Worm (Caenorhabditis elegans) whole organism, L4 larva: ENCODE measurements around the gene R10E11.6.

ENCODE experiments used
- D1046.2 ChIP-seq: fragments of 200-800 bp; sonication (Bioruptor generic); IDR thresholded peaks from 2 replicates; pipeline ENCODE4 v1.3.6; 2022; ENCODE audit warnings: missing genetic modification characterization, missing compliant biosample characterization
- F37D6.2 ChIP-seq: sonication (generic microtip); optimal IDR thresholded peaks from 2 replicates; lab custom pipeline; 2016; ENCODE audit warnings: mild to moderate bottlenecking, missing genetic modification characterization, missing compliant biosample characterization
- F44E2.7 ChIP-seq: fragments of 200-800 bp; sonication (Bioruptor generic); IDR thresholded peaks from 2 replicates; pipeline ENCODE4 v2.1.2; 2022; ENCODE audit warnings: missing genetic modification characterization, missing compliant biosample characterization
- F49E8.2 ChIP-seq: sonication (generic microtip); optimal IDR thresholded peaks from 2 replicates; lab custom pipeline; 2016; ENCODE audit warnings: missing compliant biosample characterization, mild to moderate bottlenecking, missing genetic modification characterization, borderline replicate concordance
- T20F7.1 ChIP-seq: fragments of 200-800 bp; sonication (Bioruptor generic); optimal IDR thresholded peaks from 2 replicates; lab custom pipeline; 2018; ENCODE audit warnings: mild to moderate bottlenecking, missing genetic modification characterization, missing compliant biosample characterization
- T26A8.4 ChIP-seq: fragments of 200-800 bp; sonication (Bioruptor generic); IDR thresholded peaks from 2 replicates; pipeline ENCODE4 v1.3.6; 2022; ENCODE audit warnings: missing genetic modification characterization, missing compliant biosample characterization
- Y105C5A.15 ChIP-seq: fragments of 200-800 bp; sonication (Bioruptor generic); IDR thresholded peaks from 2 replicates; pipeline ENCODE4 v1.3.6; 2022; ENCODE audit warnings: missing genetic modification characterization, missing compliant biosample characterization
- Y48G9A.11 ChIP-seq: fragments of 200-800 bp; sonication (Bioruptor generic); IDR thresholded peaks from 2 replicates; pipeline ENCODE4 v1.3.6; 2022; ENCODE audit warnings: missing genetic modification reagents, missing genetic modification characterization, missing compliant biosample characterization
- aha-1 ChIP-seq: fragments of 150-350 bp; peaks from one replicate; lab custom pipeline; 2014; ENCODE audit warnings: missing biosample characterization, missing genetic modification characterization
- aly-2 ChIP-seq: sonication (generic microtip); optimal IDR thresholded peaks from 2 replicates; lab custom pipeline; 2018; ENCODE audit warnings: missing biosample characterization, missing genetic modification characterization
- arid-1 ChIP-seq: fragments of 200-800 bp; sonication (Bioruptor generic); conservative IDR thresholded peaks from 2 replicates; pipeline ENCODE4 v1.3.6; 2022; ENCODE audit warnings: missing genetic modification reagents, missing genetic modification characterization, missing compliant biosample characterization
- ceh-28 ChIP-seq: fragments of 150-350 bp; optimal IDR thresholded peaks from 2 replicates; lab custom pipeline; 2014; ENCODE audit warnings: missing biosample characterization, missing genetic modification reagents, missing genetic modification characterization
- ceh-32 ChIP-seq: sonication (generic microtip); optimal IDR thresholded peaks from 2 replicates; lab custom pipeline; 2016; ENCODE audit warnings: mild to moderate bottlenecking, missing genetic modification characterization, missing compliant biosample characterization; ENCODE audit not compliant: poor library complexity
- ceh-44 ChIP-seq: fragments of 200-800 bp; sonication (Bioruptor generic); IDR thresholded peaks from 2 replicates; pipeline ENCODE4 v1.3.6; 2022; ENCODE audit warnings: missing genetic modification reagents, missing genetic modification characterization, missing compliant biosample characterization
- ceh-82 ChIP-seq: sonication (generic microtip); optimal IDR thresholded peaks from 2 replicates; lab custom pipeline; 2017; ENCODE audit warnings: missing biosample characterization, missing genetic modification characterization
- ctbp-1 ChIP-seq: fragments of 200-800 bp; sonication (Bioruptor generic); IDR thresholded peaks from 2 replicates; pipeline ENCODE4 v1.3.6; 2022; ENCODE audit warnings: missing genetic modification reagents, missing genetic modification characterization, missing compliant biosample characterization
- daf-12 ChIP-seq: fragments of 150-350 bp; optimal IDR thresholded peaks from 2 replicates; lab custom pipeline; 2014; ENCODE audit warnings: missing biosample characterization, missing genetic modification reagents, missing genetic modification characterization
- dpl-1 ChIP-seq: fragments of 150-350 bp; optimal IDR thresholded peaks from 2 replicates; lab custom pipeline; 2014; ENCODE audit warnings: missing biosample characterization, missing genetic modification reagents, missing genetic modification characterization
- dve-1 ChIP-seq: sonication (generic microtip); optimal IDR thresholded peaks from 2 replicates; lab custom pipeline; 2017; ENCODE audit warnings: antibody characterized with exemption, mild to moderate bottlenecking, missing genetic modification characterization, missing compliant biosample characterization; ENCODE audit not compliant: insufficient read depth
- egl-43 ChIP-seq: fragments of 200-800 bp; sonication (Bioruptor generic); IDR thresholded peaks from 2 replicates; pipeline ENCODE4 v1.3.6; 2022; ENCODE audit warnings: missing genetic modification reagents, missing genetic modification characterization, missing compliant biosample characterization
- hlh-11 ChIP-seq: fragments of 200-800 bp; sonication (Bioruptor generic); optimal IDR thresholded peaks from 2 replicates; lab custom pipeline; 2018; ENCODE audit warnings: mild to moderate bottlenecking, missing genetic modification characterization, missing compliant biosample characterization
- hlh-30 ChIP-seq: sonication (generic microtip); optimal IDR thresholded peaks from 2 replicates; lab custom pipeline; 2017; ENCODE audit warnings: antibody characterized with exemption, mild to moderate bottlenecking, missing genetic modification characterization, missing compliant biosample characterization; ENCODE audit not compliant: insufficient read depth
- hmg-1.1 ChIP-seq: fragments of 200-800 bp; sonication (Bioruptor generic); IDR thresholded peaks from 2 replicates; pipeline ENCODE4 v1.3.6; 2022; ENCODE audit warnings: missing genetic modification reagents, missing genetic modification characterization, missing compliant biosample characterization
- lin-1 ChIP-seq: fragments of 200-800 bp; sonication (Bioruptor generic); IDR thresholded peaks from 2 replicates; pipeline ENCODE4 v1.3.6; 2022; ENCODE audit warnings: missing genetic modification reagents, missing genetic modification characterization, missing compliant biosample characterization
- lin-38 ChIP-seq: fragments of 200-800 bp; sonication (Bioruptor generic); IDR thresholded peaks from 2 replicates; pipeline ENCODE4 v1.3.6; 2022; ENCODE audit warnings: missing genetic modification reagents, missing genetic modification characterization, missing compliant biosample characterization
- lsy-2 ChIP-seq, 2 experiments: fragments of 150-350 bp in 1 of 2; sonication (generic microtip) in 1 of 2; optimal IDR thresholded peaks; 2 replicates each; lab custom pipeline; 2014 to 2017; ENCODE audit warnings: missing biosample characterization in 2 of 2, missing genetic modification characterization in 2 of 2
- madf-5 ChIP-seq, 2 experiments: fragments of 200-800 bp; sonication (Bioruptor generic); IDR thresholded peaks; 2 replicates each; pipeline ENCODE4 v1.3.6; 2022; ENCODE audit warnings: missing compliant biosample characterization in 2 of 2, missing genetic modification characterization in 2 of 2
- mes-2 ChIP-seq: sonication (generic microtip); optimal IDR thresholded peaks from 2 replicates; lab custom pipeline; 2016; ENCODE audit warnings: missing genotype, mild to moderate bottlenecking, missing genetic modification characterization, missing compliant biosample characterization; ENCODE audit not compliant: poor library complexity, severe bottlenecking
- nhr-111 ChIP-seq: fragments of 200-800 bp; sonication (Bioruptor generic); optimal IDR thresholded peaks from 2 replicates; lab custom pipeline; 2018; ENCODE audit warnings: mild to moderate bottlenecking, missing genetic modification characterization, missing compliant biosample characterization
- nhr-28 ChIP-seq: fragments of 150-350 bp; optimal IDR thresholded peaks from 2 replicates; lab custom pipeline; 2014; ENCODE audit warnings: missing biosample characterization, missing genetic modification characterization
- nhr-76 ChIP-seq: fragments of 150-350 bp; optimal IDR thresholded peaks from 2 replicates; lab custom pipeline; 2014; ENCODE audit warnings: missing biosample characterization, missing genetic modification characterization
- pha-4 ChIP-seq, 2 experiments: fragments of 150-350 bp in 1 of 2; fragments of 200-800 bp in 1 of 2; sonication (Bioruptor generic) in 1 of 2; IDR thresholded peaks in 1 of 2; optimal IDR thresholded peaks in 1 of 2; 2 replicates each; pipeline versions ENCODE4 v1.3.6 to Lab custom; 2014 to 2022; ENCODE audit warnings: missing genetic modification characterization in 2 of 2, missing genetic modification reagents in 2 of 2, missing biosample characterization in 1 of 2, missing compliant biosample characterization in 1 of 2
- pqm-1 ChIP-seq: sonication (generic microtip); optimal IDR thresholded peaks from 2 replicates; lab custom pipeline; 2017; ENCODE audit warnings: missing biosample characterization, missing genetic modification characterization
- set-16 ChIP-seq: fragments of 200-800 bp; sonication (Bioruptor generic); IDR thresholded peaks from 2 replicates; pipeline ENCODE4 v1.3.6; 2022; ENCODE audit warnings: missing genetic modification reagents, missing genetic modification characterization, missing compliant biosample characterization
- snpc-1.2 ChIP-seq: fragments of 200-800 bp; sonication (Bioruptor generic); IDR thresholded peaks from 2 replicates; pipeline ENCODE4 v1.3.6; 2022; ENCODE audit warnings: missing genetic modification reagents, missing genetic modification characterization, missing compliant biosample characterization
- unc-130 ChIP-seq: sonication (generic microtip); optimal IDR thresholded peaks from 2 replicates; lab custom pipeline; 2016; ENCODE audit warnings: missing genetic modification reagents, missing genetic modification characterization, missing compliant biosample characterization
- unc-39 ChIP-seq: sonication (generic microtip); optimal IDR thresholded peaks from 2 replicates; lab custom pipeline; 2017; ENCODE audit warnings: missing biosample characterization, missing genetic modification characterization
- unc-62 ChIP-seq, 3 experiments: fragments of 150-350 bp in 1 of 3; sonication (generic microtip); optimal IDR thresholded peaks in 2 of 3; peaks in 1 of 3; 1 replicate in 1 of 3; 2 replicates in 2 of 3; lab custom pipeline; 2014 to 2017; ENCODE audit warnings: missing biosample characterization in 3 of 3, missing genetic modification characterization in 3 of 3, missing genetic modification reagents in 3 of 3, missing genotype in 1 of 3
- zag-1 ChIP-seq: fragments of 150-350 bp; optimal IDR thresholded peaks from 2 replicates; lab custom pipeline; 2014; ENCODE audit warnings: missing biosample characterization, missing genetic modification characterization
- zfp-3 ChIP-seq: fragments of 200-800 bp; sonication (Bioruptor generic); conservative IDR thresholded peaks from 2 replicates; pipeline ENCODE4 v1.3.6; 2022; ENCODE audit warnings: missing genetic modification reagents, missing genetic modification characterization, missing compliant biosample characterization
- zip-11 ChIP-seq: fragments of 200-800 bp; sonication (Bioruptor generic); IDR thresholded peaks from 2 replicates; pipeline ENCODE4 v1.3.6; 2022; ENCODE audit warnings: missing genetic modification characterization, missing compliant biosample characterization
- zip-2 ChIP-seq: fragments of 150-350 bp; optimal IDR thresholded peaks from 2 replicates; lab custom pipeline; 2014; ENCODE audit warnings: missing biosample characterization, missing genetic modification characterization
- ztf-7 ChIP-seq: fragments of 150-350 bp; optimal IDR thresholded peaks from 2 replicates; lab custom pipeline; 2014; ENCODE audit warnings: missing biosample characterization, missing genetic modification characterization

R10E11.6 gene

DNA sequence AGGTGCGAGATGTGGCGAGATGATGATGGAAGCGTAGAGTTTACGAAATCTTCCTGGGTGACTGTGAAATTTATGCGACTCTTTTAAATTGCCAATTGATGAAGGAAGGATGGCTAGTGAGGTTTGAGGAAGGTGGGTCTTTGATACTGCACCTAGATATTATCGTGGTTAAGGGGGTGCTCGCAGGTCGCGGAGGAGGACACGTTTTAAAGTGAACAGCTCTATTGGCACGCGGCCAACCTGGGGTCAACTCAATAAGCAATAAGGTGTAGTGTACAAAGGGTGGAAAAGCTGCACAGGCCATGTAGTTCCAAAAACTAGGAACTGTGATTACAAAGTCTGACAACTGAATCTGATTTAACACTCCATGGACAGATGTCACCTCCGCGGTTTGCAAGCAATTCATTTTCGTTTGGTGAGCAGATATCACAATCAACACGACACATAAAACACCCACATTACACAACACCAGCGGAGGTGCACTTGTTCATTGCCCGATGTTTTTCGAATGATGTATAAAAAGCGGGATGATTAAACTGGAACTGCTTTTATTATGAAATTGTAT is 37.4 kb upstream of the R10E11.6 start:
- TF ChIP-seq lin-38 (peak; percentile 49), unc-62 (GFP tag; optimal IDR thresholded peaks at IDR 0.05 in 1 of 2; lab: Kevin White, UChicago) (peak in 1 of 2 experiments; percentile 65), unc-62 (tag; optimal IDR thresholded peaks at IDR 0.05; lab: Kevin White, UChicago) (no peak), F49E8.2 (peak; percentile 40), zip-2 (tag; lab: Kevin White, UChicago) (no peak), madf-5 (GFP tag; IDR thresholded peaks at IDR 0.05; lab: Robert Waterston, UW) (0 out of 4 replicates have a peak, but pooled peaks of 1 of the 2 experiments have one; percentile 28), lin-1 (GFP tag; lab: Robert Waterston, UW) (peak; percentile 38; the same call in 1 of the 2 replicates), dve-1 (tag; lab: Kevin White, UChicago) (no peak), Y48G9A.11 (GFP tag; lab: Robert Waterston, UW) (no peak)

ce11 chrIII:9746665-9747064 is 36.1 kb upstream of the R10E11.6 start:
- TF ChIP-seq lin-38 (peak; percentile 62), unc-130 (peak; percentile 71), F49E8.2 (peak; percentile 35), Y48G9A.11 (GFP tag; lab: Robert Waterston, UW) (0 out of 2 replicates have a peak, but pooled peaks have one; percentile 34), F44E2.7 (no peak)
- TF ChIP-seq, all 104 proteins: peak for 4

DNA sequence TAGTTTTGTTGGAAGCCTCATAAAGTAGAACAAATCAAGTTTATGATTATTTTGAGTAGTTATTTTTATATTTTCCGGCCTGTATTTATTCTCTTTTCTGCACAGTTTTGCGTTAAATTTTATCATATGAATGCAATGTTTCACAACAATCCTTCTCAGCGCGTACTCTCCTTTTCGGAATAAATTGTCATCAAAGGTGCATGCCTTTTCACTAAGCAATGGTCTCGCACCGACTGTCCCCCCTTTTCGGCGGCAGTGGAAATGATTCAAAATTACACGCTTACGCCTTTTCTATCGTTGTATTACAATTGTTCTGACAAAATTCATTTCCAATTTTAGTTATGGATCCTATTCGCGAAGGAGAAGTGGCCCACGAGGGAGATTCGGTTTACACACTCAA is 35.7 kb upstream of the R10E11.6 start, which contains the start of the genes iff-1 and cdk-1:
Gene iff-1, minus strand, starts transcription at position 61 of the 400 bp plus-strand sequence.
Gene cdk-1, plus strand, starts transcription at position 340 of the 400 bp plus-strand sequence.
- TF ChIP-seq pha-4 (GFP tag; IDR thresholded peaks at IDR 0.05; lab: Robert Waterston, UW) = no peak
- TF ChIP-seq pha-4 (tag; optimal IDR thresholded peaks at IDR 0.05; lab: Kevin White, UChicago) = peak; percentile 12
- no peak for TF ChIP-seq daf-12 (tag; lab: Kevin White, UChicago)
- peak; percentile 92 for TF ChIP-seq aha-1 (tag; lab: Kevin White, UChicago)
- TF ChIP-seq F37D6.2 (tag; lab: Kevin White, UChicago) = no peak
- TF ChIP-seq dpl-1 (GFP tag; lab: Kevin White, UChicago) = peak; percentile 82
- TF ChIP-seq T26A8.4 (GFP tag; lab: Robert Waterston, UW) = no peak
- TF ChIP-seq Y105C5A.15 (GFP tag; lab: Robert Waterston, UW) = no peak
- no peak for TF ChIP-seq D1046.2 (GFP tag; lab: Robert Waterston, UW)
- no peak for TF ChIP-seq ceh-32
- no peak for TF ChIP-seq hlh-30 (tag; lab: Kevin White, UChicago)
- no peak for TF ChIP-seq F49E8.2
- TF ChIP-seq zip-11 (GFP tag; lab: Robert Waterston, UW) = no peak
- 0 out of 2 replicates have a peak, but pooled peaks have one; percentile 19 for TF ChIP-seq snpc-1.2 (GFP tag; lab: Robert Waterston, UW)
- no peak for TF ChIP-seq zag-1 (tag; lab: Kevin White, UChicago)
- peak in 1 of 2 experiments; percentile 68 for TF ChIP-seq lsy-2 (tag; optimal IDR thresholded peaks at IDR 0.05; lab: Kevin White, UChicago)
- TF ChIP-seq ztf-7 = no peak
- no peak for TF ChIP-seq set-16
- TF ChIP-seq hmg-1.1 (GFP tag; lab: Robert Waterston, UW) = peak; percentile 45; the same call in 1 of the 2 replicates
- TF ChIP-seq mes-2 (tag; lab: Kevin White, UChicago) = peak; percentile 60

DNA sequence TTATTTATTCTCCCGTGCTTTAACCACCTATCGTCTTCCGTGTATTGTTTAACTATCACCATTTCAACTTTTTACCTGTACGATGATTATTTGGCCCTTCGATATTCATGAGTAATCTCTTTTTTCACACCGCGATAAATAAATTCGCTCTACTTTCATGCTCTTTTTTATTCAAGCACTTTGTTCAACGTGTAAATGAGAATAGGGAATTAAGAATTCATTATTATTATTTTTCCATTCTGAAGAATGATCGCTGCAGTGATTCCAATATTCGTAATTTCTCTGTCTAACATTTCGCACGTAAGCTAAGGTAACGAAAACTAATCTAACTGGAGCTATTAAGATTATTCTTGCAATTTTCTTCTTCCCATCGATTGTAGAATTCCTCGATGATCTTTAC is 34.1 kb upstream of the R10E11.6 start, which contains the start of gene T05G5.4:
Gene T05G5.4, plus strand, starts transcription at position 241 of the 400 bp plus-strand sequence.
- no peak for TF ChIP-seq nhr-76
- no peak for TF ChIP-seq unc-39 (tag; lab: Kevin White, UChicago)
- 0 out of 2 replicates have a peak, but pooled peaks have one; percentile 12 for TF ChIP-seq ctbp-1 (GFP tag; lab: Robert Waterston, UW)
- no peak for TF ChIP-seq nhr-28 (tag; lab: Kevin White, UChicago)
- TF ChIP-seq F44E2.7 = no peak
- no peak for TF ChIP-seq ceh-82 (tag; lab: Kevin White, UChicago)
- no peak for TF ChIP-seq nhr-111 (GFP tag; lab: Kevin White, UChicago)
- no peak for TF ChIP-seq T20F7.1 (GFP tag; lab: Kevin White, UChicago)
- no peak for TF ChIP-seq ceh-32
- TF ChIP-seq daf-12 (tag; lab: Kevin White, UChicago) = no peak
- TF ChIP-seq aly-2 (tag; lab: Kevin White, UChicago) = peak; percentile 21
- 0 out of 2 replicates have a peak, but pooled peaks have one; percentile 11 for TF ChIP-seq arid-1 (GFP tag; lab: Robert Waterston, UW)
- no peak for TF ChIP-seq ceh-28 (tag; lab: Kevin White, UChicago)
- TF ChIP-seq egl-43 (GFP tag; lab: Robert Waterston, UW) = no peak
- no peak for TF ChIP-seq set-16
- TF ChIP-seq ceh-44 (GFP tag; lab: Robert Waterston, UW) = no peak
- TF ChIP-seq pqm-1 = no peak
- TF ChIP-seq hlh-11 = no peak
- TF ChIP-seq hmg-1.1 (GFP tag; lab: Robert Waterston, UW) = no peak
- peak; percentile 36 for TF ChIP-seq unc-130
- TF ChIP-seq zfp-3 (GFP tag; lab: Robert Waterston, UW) = no peak
